Fruit fly (Drosophila melanogaster) Kc167 (cell line): ENCODE data around the gene CG13982.

Source experiments
- Myc ChIP-seq: fragments of >200 bp; optimal IDR thresholded peaks from 2 replicates; lab custom pipeline; 2017; ENCODE audit warnings: missing external identifiers
- Sin3A ChIP-seq: fragments of >200 bp; optimal IDR thresholded peaks from 2 replicates; lab custom pipeline; 2018; ENCODE audit warnings: missing external identifiers
- h ChIP-seq: fragments of >200 bp; optimal IDR thresholded peaks from 3 replicates; lab custom pipeline; 2018; ENCODE audit warnings: missing external identifiers
- insv ChIP-seq: fragments of >200 bp; optimal IDR thresholded peaks from 3 replicates; lab custom pipeline; 2018; ENCODE audit warnings: missing external identifiers
- psq ChIP-seq: fragments of >200 bp; optimal IDR thresholded peaks from 2 replicates; lab custom pipeline; 2017; ENCODE audit warnings: missing external identifiers
- ttk ChIP-seq: sonication (Bioruptor generic); optimal IDR thresholded peaks from 2 replicates; lab custom pipeline; 2017; ENCODE audit warnings: missing external identifiers

CG13982 gene

dm6 chr2L:6411953-6412352 is at the start of gene CG13982:
Gene CG13982 (plus strand): TSS chr2L:6412315.
- no peak for TF ChIP-seq Myc (lab: Kevin White, UChicago)
- TF ChIP-seq insv (lab: Kevin White, UChicago): no peak
- TF ChIP-seq Sin3A (lab: Kevin White, UChicago): no peak
- no peak for TF ChIP-seq ttk (lab: Kevin White, UChicago)
- no peak for TF ChIP-seq psq (lab: Kevin White, UChicago)
- TF ChIP-seq h (lab: Kevin White, UChicago): no peak

dm6 chr2L:6366924-6367323 is 45.2 kb upstream of the CG13982 start:
- TF ChIP-seq insv (lab: Kevin White, UChicago) (no peak), ttk (lab: Kevin White, UChicago) (no peak), Sin3A (lab: Kevin White, UChicago) (no peak), psq (lab: Kevin White, UChicago) (no peak), h (lab: Kevin White, UChicago) (no peak), Myc (lab: Kevin White, UChicago) (no peak)

dm6 chr2L:6367478-6367932 is 44.6 kb upstream of the CG13982 start, which contains the start of gene Nepl4:
Gene Nepl4 (plus strand): TSS chr2L:6367882.
- no peak for TF ChIP-seq h (lab: Kevin White, UChicago)
- no peak for TF ChIP-seq Sin3A (lab: Kevin White, UChicago)
- TF ChIP-seq insv (lab: Kevin White, UChicago): no peak
- no peak for TF ChIP-seq ttk (lab: Kevin White, UChicago)
- no peak for TF ChIP-seq Myc (lab: Kevin White, UChicago)
- no peak for TF ChIP-seq psq (lab: Kevin White, UChicago)

dm6 chr2L:6369286-6369685 is 42.8 kb upstream of the CG13982 start:
- TF ChIP-seq ttk (lab: Kevin White, UChicago) (peak; percentile 96), psq (lab: Kevin White, UChicago) (no peak), h (lab: Kevin White, UChicago) (no peak), insv (lab: Kevin White, UChicago) (no peak), Sin3A (lab: Kevin White, UChicago) (no peak), Myc (lab: Kevin White, UChicago) (no peak)

- TF ChIP-seq insv (lab: Kevin White, UChicago): no peak
- TF ChIP-seq ttk (lab: Kevin White, UChicago): no peak
- no peak for TF ChIP-seq Myc (lab: Kevin White, UChicago)
- no peak for TF ChIP-seq psq (lab: Kevin White, UChicago)
- TF ChIP-seq h (lab: Kevin White, UChicago): no peak
- no peak for TF ChIP-seq Sin3A (lab: Kevin White, UChicago)
Observed at dm6 chr2L:6371025-6371641, 41.0 kb upstream of the CG13982 start.

dm6 chr2L:6372088-6372487 is 40.0 kb upstream of the CG13982 start, which contains the start of gene slam:
Gene slam (plus strand): TSS chr2L:6372388.
- no peak for TF ChIP-seq insv (lab: Kevin White, UChicago)
- TF ChIP-seq Sin3A (lab: Kevin White, UChicago): no peak
- TF ChIP-seq Myc (lab: Kevin White, UChicago): no peak
- no peak for TF ChIP-seq h (lab: Kevin White, UChicago)
- no peak for TF ChIP-seq psq (lab: Kevin White, UChicago)
- TF ChIP-seq ttk (lab: Kevin White, UChicago): no peak

- TF ChIP-seq ttk (lab: Kevin White, UChicago) (no peak), psq (lab: Kevin White, UChicago) (no peak), Myc (lab: Kevin White, UChicago) (no peak), Sin3A (lab: Kevin White, UChicago) (no peak), h (lab: Kevin White, UChicago) (no peak), insv (lab: Kevin White, UChicago) (no peak)
Observed at dm6 chr2L:6373141-6373540, 39.0 kb upstream of the CG13982 start.

- TF ChIP-seq h (lab: Kevin White, UChicago) (no peak), psq (lab: Kevin White, UChicago) (no peak)
Observed at dm6 chr2L:6379197-6379596, 32.9 kb upstream of the CG13982 start.

- TF ChIP-seq insv (lab: Kevin White, UChicago) (no peak), psq (lab: Kevin White, UChicago) (no peak), Sin3A (lab: Kevin White, UChicago) (no peak), ttk (lab: Kevin White, UChicago) (no peak), Myc (lab: Kevin White, UChicago) (no peak), h (lab: Kevin White, UChicago) (no peak)
Observed at dm6 chr2L:6380966-6381365, 31.1 kb upstream of the CG13982 start, which contains the start of gene Nepl5. Gene Nepl5 (plus strand): TSS chr2L:6381266.

- TF ChIP-seq psq (lab: Kevin White, UChicago): no peak
- TF ChIP-seq insv (lab: Kevin White, UChicago): no peak
- TF ChIP-seq Myc (lab: Kevin White, UChicago): no peak
- TF ChIP-seq ttk (lab: Kevin White, UChicago): no peak
Observed at dm6 chr2L:6385409-6385808, 26.7 kb upstream of the CG13982 start, which contains the start of gene Nepl6. Gene Nepl6 (minus strand): TSS chr2L:6385512.

dm6 chr2L:6387068-6387467 is 25.0 kb upstream of the CG13982 start:
- TF ChIP-seq h (lab: Kevin White, UChicago) (no peak), Myc (lab: Kevin White, UChicago) (no peak), psq (lab: Kevin White, UChicago) (no peak), Sin3A (lab: Kevin White, UChicago) (no peak), ttk (lab: Kevin White, UChicago) (no peak), insv (lab: Kevin White, UChicago) (no peak)
